Worm (Caenorhabditis elegans) whole organism, mixed stage, embryonic: ENCODE results near the gene hmgr-1.
A peak's percentile ranks its signal among the peaks of the same experiment; 100 is the strongest.

Source experiments
- M03D4.4 ChIP-seq: sonication (generic microtip); optimal IDR thresholded peaks from 2 replicates; lab custom pipeline; 2017; ENCODE audit warnings: mild to moderate bottlenecking, missing genetic modification characterization, missing compliant biosample characterization
- blmp-1 ChIP-seq: fragments of 150-350 bp; optimal IDR thresholded peaks from 2 replicates; lab custom pipeline; 2014; ENCODE audit warnings: missing biosample characterization, missing genetic modification characterization
- ceh-39 ChIP-seq: fragments of 150-350 bp; optimal IDR thresholded peaks from 2 replicates; lab custom pipeline; 2014; ENCODE audit warnings: missing biosample characterization, missing genetic modification characterization
- ceh-43 ChIP-seq: fragments of 200-800 bp; sonication (Bioruptor generic); optimal IDR thresholded peaks from 2 replicates; lab custom pipeline; 2018; ENCODE audit warnings: mild to moderate bottlenecking, missing genetic modification characterization, moderate library complexity, missing compliant biosample characterization
- ceh-83 ChIP-seq: fragments of 200-800 bp; sonication (Bioruptor generic); optimal IDR thresholded peaks from 2 replicates; lab custom pipeline; 2018; ENCODE audit warnings: mild to moderate bottlenecking, missing genetic modification characterization, missing compliant biosample characterization
- ces-1 ChIP-seq: fragments of 150-350 bp; optimal IDR thresholded peaks from 2 replicates; lab custom pipeline; 2014; ENCODE audit warnings: missing biosample characterization, missing genetic modification reagents, missing genetic modification characterization
- cnd-1 ChIP-seq: fragments of 200-800 bp; sonication (Bioruptor generic); optimal IDR thresholded peaks from 2 replicates; lab custom pipeline; 2018; ENCODE audit warnings: mild to moderate bottlenecking, missing genetic modification characterization, missing compliant biosample characterization
- drap-1 ChIP-seq: fragments of 200-800 bp; sonication (Bioruptor generic); optimal IDR thresholded peaks from 3 replicates; lab custom pipeline; 2018; ENCODE audit warnings: mild to moderate bottlenecking, missing genetic modification characterization, missing compliant biosample characterization
- elt-1 ChIP-seq: sonication (generic microtip); optimal IDR thresholded peaks from 2 replicates; lab custom pipeline; 2017; ENCODE audit warnings: missing genetic modification characterization, mild to moderate bottlenecking, missing compliant biosample characterization, antibody characterized with exemption, moderate library complexity, borderline replicate concordance; ENCODE audit not compliant: insufficient read depth
- flh-1 ChIP-seq: fragments of 200-800 bp; sonication (Bioruptor generic); optimal IDR thresholded peaks from 2 replicates; lab custom pipeline; 2018; ENCODE audit warnings: mild to moderate bottlenecking, missing genetic modification characterization, moderate library complexity, missing compliant biosample characterization
- ham-2 ChIP-seq: fragments of 200-800 bp; sonication (Bioruptor generic); optimal IDR thresholded peaks from 2 replicates; lab custom pipeline; 2018; ENCODE audit warnings: mild to moderate bottlenecking, missing genetic modification characterization, missing compliant biosample characterization
- lin-13 ChIP-seq: fragments of 150-350 bp; optimal IDR thresholded peaks from 2 replicates; lab custom pipeline; 2014; ENCODE audit warnings: missing biosample characterization, missing genetic modification characterization
- lin-32 ChIP-seq: fragments of 200-800 bp; sonication (Bioruptor generic); optimal IDR thresholded peaks from 2 replicates; lab custom pipeline; 2018; ENCODE audit warnings: mild to moderate bottlenecking, missing genetic modification characterization, missing compliant biosample characterization
- lsy-2 ChIP-seq: fragments of 150-350 bp; optimal IDR thresholded peaks from 2 replicates; lab custom pipeline; 2014; ENCODE audit warnings: missing biosample characterization, missing genetic modification characterization
- mab-5 ChIP-seq: fragments of 150-350 bp; optimal IDR thresholded peaks from 2 replicates; lab custom pipeline; 2014; ENCODE audit warnings: missing biosample characterization, missing genetic modification characterization
- mep-1 ChIP-seq: fragments of 150-350 bp; optimal IDR thresholded peaks from 2 replicates; lab custom pipeline; 2017; ENCODE audit warnings: missing biosample characterization, missing genetic modification reagents, missing genetic modification characterization, inconsistent platforms
- mls-2 ChIP-seq: sonication (generic microtip); optimal IDR thresholded peaks from 2 replicates; lab custom pipeline; 2016; ENCODE audit warnings: mild to moderate bottlenecking, missing genetic modification characterization, moderate library complexity, missing compliant biosample characterization
- nhr-12 ChIP-seq: fragments of 150-350 bp; optimal IDR thresholded peaks from 2 replicates; lab custom pipeline; 2014; ENCODE audit warnings: missing biosample characterization, missing genetic modification characterization
- nhr-2 ChIP-seq: fragments of 150-350 bp; optimal IDR thresholded peaks from 2 replicates; lab custom pipeline; 2014; ENCODE audit warnings: missing biosample characterization, missing genetic modification characterization
- nhr-237 ChIP-seq: fragments of 150-350 bp; optimal IDR thresholded peaks from 2 replicates; lab custom pipeline; 2014; ENCODE audit warnings: missing biosample characterization, missing genetic modification characterization
- nhr-28 ChIP-seq: fragments of 150-350 bp; optimal IDR thresholded peaks from 2 replicates; lab custom pipeline; 2014; ENCODE audit warnings: missing biosample characterization, missing genetic modification characterization
- pha-4 ChIP-seq: fragments of 150-350 bp; optimal IDR thresholded peaks from 2 replicates; lab custom pipeline; 2018; ENCODE audit warnings: missing biosample characterization, missing genetic modification reagents, missing genetic modification characterization
- sem-2 ChIP-seq: fragments of 200-800 bp; sonication (Bioruptor generic); optimal IDR thresholded peaks from 2 replicates; lab custom pipeline; 2018; ENCODE audit warnings: mild to moderate bottlenecking, missing genetic modification characterization, missing compliant biosample characterization
- snpc-4 ChIP-seq: fragments of 150-350 bp; optimal IDR thresholded peaks from 2 replicates; lab custom pipeline; 2014; ENCODE audit warnings: missing biosample characterization, missing genetic modification characterization
- sptf-1 ChIP-seq: sonication (generic microtip); optimal IDR thresholded peaks from 2 replicates; lab custom pipeline; 2017; ENCODE audit warnings: mild to moderate bottlenecking, missing genetic modification characterization, moderate library complexity, missing compliant biosample characterization
- unc-39 ChIP-seq: fragments of 150-350 bp; optimal IDR thresholded peaks from 2 replicates; lab custom pipeline; 2014; ENCODE audit warnings: missing biosample characterization, missing genetic modification characterization
- zip-8 ChIP-seq: fragments of 150-350 bp; optimal IDR thresholded peaks from 2 replicates; lab custom pipeline; 2014; ENCODE audit warnings: missing biosample characterization, missing genetic modification characterization
- ztf-11 ChIP-seq: fragments of 150-350 bp; optimal IDR thresholded peaks from 2 replicates; lab custom pipeline; 2014; ENCODE audit warnings: missing biosample characterization, missing genetic modification characterization

hmgr-1 gene

ce11 chrIII:7359037-7359548, at the start of gene hmgr-1, which contains the start of gene eco-1:
Gene hmgr-1, plus strand, starts transcription at chrIII:7359498.
Gene eco-1, minus strand, starts transcription at chrIII:7359095.
- peak; percentile 44 for TF ChIP-seq mep-1 (tag; lab: Kevin White, UChicago)
- TF ChIP-seq mls-2 = no peak
- peak; percentile 45 for TF ChIP-seq ces-1 (GFP tag; lab: Kevin White, UChicago)
- TF ChIP-seq lsy-2 (tag; lab: Kevin White, UChicago) = peak; percentile 64
- TF ChIP-seq ceh-83 (GFP tag; lab: Kevin White, UChicago) = no peak

DNA sequence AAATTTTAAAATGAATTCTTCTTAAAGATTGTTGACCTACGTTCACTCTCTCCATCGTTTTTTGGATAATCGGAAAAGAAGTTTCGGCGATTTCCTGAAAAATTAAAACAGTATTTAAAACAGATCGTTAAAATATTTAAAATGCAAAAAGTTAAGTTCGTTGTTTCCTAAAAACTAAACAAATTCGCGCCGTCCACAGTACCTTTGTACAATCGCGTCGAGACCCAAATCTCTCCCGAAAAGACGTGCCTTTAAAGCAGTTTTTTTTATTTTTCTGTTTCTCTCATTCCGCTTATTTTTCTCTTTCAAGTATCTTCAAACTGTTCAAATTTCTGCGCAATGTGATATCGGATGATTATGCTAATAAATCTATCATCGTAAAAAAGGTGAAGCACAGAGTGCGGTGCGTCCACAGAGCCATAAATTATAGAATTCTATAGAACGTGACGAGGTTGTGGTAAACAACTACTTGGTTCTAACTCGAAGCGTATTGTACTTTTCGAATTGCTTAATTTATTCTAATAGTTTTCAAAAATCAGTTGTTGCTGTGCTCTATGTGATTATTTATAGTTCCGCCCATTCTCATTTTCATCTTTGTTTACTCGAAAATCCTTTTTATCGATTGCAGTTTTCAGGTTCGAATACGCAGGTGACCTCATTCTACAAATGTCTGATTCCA, 48.5 kb upstream of the hmgr-1 start, which contains the start of the genes F56C9.6 and F56C9.3:
F56C9.6 (minus strand) TSS at position 112 of the 679 bp plus-strand sequence.
F56C9.3 (plus strand) TSS at position 629 of the 679 bp plus-strand sequence.
- TF ChIP-seq mab-5 (tag; lab: Kevin White, UChicago) = no peak
- no peak for TF ChIP-seq mls-2
- no peak for TF ChIP-seq nhr-2 (tag; lab: Kevin White, UChicago)
- no peak for TF ChIP-seq cnd-1
- TF ChIP-seq ceh-43 (GFP tag; lab: Kevin White, UChicago) = no peak
- TF ChIP-seq sptf-1 = no peak
- TF ChIP-seq snpc-4 = no peak
- TF ChIP-seq ces-1 (GFP tag; lab: Kevin White, UChicago) = no peak
- no peak for TF ChIP-seq zip-8 (tag; lab: Kevin White, UChicago)
- TF ChIP-seq lin-13 (tag; lab: Kevin White, UChicago) = no peak
- TF ChIP-seq, all 35 proteins: peak for 0

DNA sequence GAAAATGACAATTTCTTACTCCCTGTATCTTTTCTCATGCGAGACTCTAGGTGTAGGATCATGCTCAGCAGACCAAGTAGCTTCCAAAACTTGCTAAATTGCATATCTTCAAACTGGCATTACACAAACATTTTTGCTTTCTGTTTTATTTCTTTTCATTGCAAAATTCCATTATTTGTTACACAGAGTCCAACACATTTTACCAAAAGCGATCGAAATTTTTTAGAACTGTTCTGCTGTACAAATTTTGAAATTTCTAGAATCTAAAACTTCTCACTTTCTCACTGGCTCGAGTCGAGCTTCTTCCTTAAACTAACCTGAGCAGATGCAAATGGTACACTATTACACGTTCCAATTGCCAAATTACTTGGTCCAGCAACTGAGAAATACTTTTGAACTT, 44.8 kb upstream of the hmgr-1 start:
- TF ChIP-seq elt-1 = no peak

DNA sequence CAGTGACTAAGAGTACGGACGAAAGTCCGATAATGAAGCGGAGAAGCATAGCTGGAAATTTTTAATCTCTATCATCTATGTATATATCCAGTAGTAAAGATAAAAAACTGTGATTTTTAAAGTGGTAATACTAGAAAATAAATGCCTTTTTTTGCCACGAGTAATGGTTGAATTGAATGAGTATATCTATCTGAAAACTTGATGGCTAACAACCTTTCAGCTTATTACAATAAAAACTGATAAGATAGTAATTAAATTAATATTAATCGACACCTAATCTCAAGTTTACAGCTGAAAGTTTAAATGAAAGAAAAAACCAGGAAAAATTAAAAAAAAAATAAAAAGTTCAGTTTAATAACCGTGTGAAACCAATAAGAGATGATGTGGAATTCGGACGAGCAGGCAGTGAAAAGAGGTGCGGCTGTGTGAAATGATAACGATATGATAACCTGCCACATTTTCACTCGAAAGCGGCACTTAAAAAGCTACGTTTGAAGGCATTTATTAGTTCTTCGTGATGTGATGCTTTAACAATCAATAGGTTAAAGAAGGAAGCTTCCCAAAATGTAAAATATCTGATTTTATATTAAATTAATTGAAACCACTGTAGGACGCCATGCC, 44.3 kb upstream of the hmgr-1 start, which contains the start of gene nspg-6:
nspg-6 (minus strand) TSS at position 51 of the 621 bp plus-strand sequence.
- TF ChIP-seq M03D4.4 (tag; lab: Kevin White, UChicago) = no peak
- TF ChIP-seq nhr-237 = no peak
- TF ChIP-seq cnd-1 = no peak
- no peak for TF ChIP-seq flh-1 (GFP tag; lab: Kevin White, UChicago)
- no peak for TF ChIP-seq ztf-11 (tag; lab: Kevin White, UChicago)
- no peak for TF ChIP-seq pha-4 (tag; lab: Kevin White, UChicago)
- no peak for TF ChIP-seq ceh-39 (tag; lab: Kevin White, UChicago)
- no peak for TF ChIP-seq lin-32 (GFP tag; lab: Kevin White, UChicago)
- no peak for TF ChIP-seq ceh-83 (GFP tag; lab: Kevin White, UChicago)
- TF ChIP-seq sem-2 (GFP tag; lab: Kevin White, UChicago) = no peak
- TF ChIP-seq ham-2 (GFP tag; lab: Kevin White, UChicago) = no peak
- TF ChIP-seq elt-1 = no peak
- no peak for TF ChIP-seq nhr-12 (tag; lab: Kevin White, UChicago)
- TF ChIP-seq blmp-1 (tag; lab: Kevin White, UChicago) = no peak
- TF ChIP-seq nhr-28 = no peak
- TF ChIP-seq ceh-43 (GFP tag; lab: Kevin White, UChicago) = no peak
- TF ChIP-seq mls-2 = no peak
- TF ChIP-seq drap-1 (GFP tag; lab: Kevin White, UChicago) = no peak
- TF ChIP-seq snpc-4 = no peak

- no peak for TF ChIP-seq unc-39 (tag; lab: Kevin White, UChicago)
- no peak for TF ChIP-seq ces-1 (GFP tag; lab: Kevin White, UChicago)
- no peak for TF ChIP-seq nhr-12 (tag; lab: Kevin White, UChicago)
- TF ChIP-seq ham-2 (GFP tag; lab: Kevin White, UChicago) = no peak
- no peak for TF ChIP-seq lsy-2 (tag; lab: Kevin White, UChicago)
- TF ChIP-seq pha-4 (tag; lab: Kevin White, UChicago) = peak; percentile 83
- TF ChIP-seq mep-1 (tag; lab: Kevin White, UChicago) = no peak
- TF ChIP-seq ztf-11 (tag; lab: Kevin White, UChicago) = no peak
Measured at ce11 chrIII:7317354-7317753, 41.9 kb upstream of the hmgr-1 start.
